Worm (Caenorhabditis elegans) whole organism, midembryonic: ENCODE results near the gene F22B5.10.

Experiments
- cog-1 ChIP-seq: sonication (generic microtip); optimal IDR thresholded peaks from 2 replicates; lab custom pipeline; 2016; ENCODE audit warnings: missing genetic modification characterization, missing compliant biosample characterization
- flt-1 ChIP-seq: fragments of 200-800 bp; sonication (Bioruptor generic); IDR thresholded peaks from 2 replicates; pipeline ENCODE4 v1.3.6; 2022; ENCODE audit warnings: missing genetic modification characterization, missing compliant biosample characterization

ce11 chrII:8471139-8471538, 4.2 kb downstream of the F22B5.10 start, which contains the start of gene M05D6.8:
- TF ChIP-seq flt-1 (GFP tag; lab: Robert Waterston, UW) (no peak), cog-1 (no peak)
